Worm (Caenorhabditis elegans) whole organism, L4 larva: ENCODE results near the gene orc-2.

Experiments used
- D1046.2 ChIP-seq: fragments of 200-800 bp; sonication (Bioruptor generic); IDR thresholded peaks from 2 replicates; pipeline ENCODE4 v1.3.6; 2022; ENCODE audit warnings: missing genetic modification characterization, missing compliant biosample characterization
- F26F4.8 ChIP-seq: fragments of 200-800 bp; sonication (Bioruptor generic); conservative IDR thresholded peaks from 2 replicates; pipeline ENCODE4 v1.3.6; 2022; ENCODE audit warnings: missing genetic modification characterization, missing compliant biosample characterization
- F44E2.7 ChIP-seq: fragments of 200-800 bp; sonication (Bioruptor generic); IDR thresholded peaks from 2 replicates; pipeline ENCODE4 v2.1.2; 2022; ENCODE audit warnings: missing genetic modification characterization, missing compliant biosample characterization
- F49E8.2 ChIP-seq: sonication (generic microtip); optimal IDR thresholded peaks from 2 replicates; lab custom pipeline; 2016; ENCODE audit warnings: missing compliant biosample characterization, mild to moderate bottlenecking, missing genetic modification characterization, borderline replicate concordance
- R02D3.7 ChIP-seq: fragments of 150-350 bp; sonication (generic microtip); optimal IDR thresholded peaks from 3 replicates; lab custom pipeline; 2014; ENCODE audit warnings: missing biosample characterization, missing genetic modification characterization
- T20F7.1 ChIP-seq: fragments of 200-800 bp; sonication (Bioruptor generic); optimal IDR thresholded peaks from 2 replicates; lab custom pipeline; 2018; ENCODE audit warnings: mild to moderate bottlenecking, missing genetic modification characterization, missing compliant biosample characterization
- T26A8.4 ChIP-seq: fragments of 200-800 bp; sonication (Bioruptor generic); IDR thresholded peaks from 2 replicates; pipeline ENCODE4 v1.3.6; 2022; ENCODE audit warnings: missing genetic modification characterization, missing compliant biosample characterization
- Y105C5A.15 ChIP-seq: fragments of 200-800 bp; sonication (Bioruptor generic); IDR thresholded peaks from 2 replicates; pipeline ENCODE4 v1.3.6; 2022; ENCODE audit warnings: missing genetic modification characterization, missing compliant biosample characterization
- Y48G9A.11 ChIP-seq: fragments of 200-800 bp; sonication (Bioruptor generic); IDR thresholded peaks from 2 replicates; pipeline ENCODE4 v1.3.6; 2022; ENCODE audit warnings: missing genetic modification reagents, missing genetic modification characterization, missing compliant biosample characterization
- Y75B8A.6 ChIP-seq: fragments of 200-800 bp; sonication (Bioruptor generic); IDR thresholded peaks from 2 replicates; pipeline ENCODE4 v1.3.6; 2022; ENCODE audit warnings: missing genetic modification reagents, missing genetic modification characterization, missing compliant biosample characterization
- ZK546.5 ChIP-seq, 2 experiments: sonication (generic microtip); optimal IDR thresholded peaks; 2 replicates each; lab custom pipeline; 2017; ENCODE audit warnings: missing biosample characterization in 2 of 2, missing genetic modification characterization in 2 of 2
- ceh-20 ChIP-seq: fragments of 200-800 bp; sonication (Bioruptor generic); IDR thresholded peaks from 2 replicates; pipeline ENCODE4 v1.3.6; 2022; ENCODE audit warnings: missing genetic modification reagents, missing genetic modification characterization, missing compliant biosample characterization
- ceh-44 ChIP-seq: fragments of 200-800 bp; sonication (Bioruptor generic); IDR thresholded peaks from 2 replicates; pipeline ENCODE4 v1.3.6; 2022; ENCODE audit warnings: missing genetic modification reagents, missing genetic modification characterization, missing compliant biosample characterization
- ceh-62 ChIP-seq: sonication (generic microtip); optimal IDR thresholded peaks from 2 replicates; lab custom pipeline; 2017; ENCODE audit warnings: missing biosample characterization, missing genetic modification characterization
- ces-1 ChIP-seq: fragments of 150-350 bp; sonication (generic microtip); optimal IDR thresholded peaks from 4 replicates; lab custom pipeline; 2014; ENCODE audit warnings: missing biosample characterization, missing genetic modification reagents, missing genetic modification characterization
- cey-2 ChIP-seq: sonication (generic microtip); optimal IDR thresholded peaks from 3 replicates; lab custom pipeline; 2017; ENCODE audit warnings: missing genetic modification characterization, mild to moderate bottlenecking, missing compliant biosample characterization, antibody characterized with exemption, borderline replicate concordance; ENCODE audit not compliant: insufficient read depth
- daf-12 ChIP-seq: fragments of 150-350 bp; optimal IDR thresholded peaks from 2 replicates; lab custom pipeline; 2014; ENCODE audit warnings: missing biosample characterization, missing genetic modification reagents, missing genetic modification characterization
- daf-8 ChIP-seq: fragments of 200-800 bp; sonication (Bioruptor generic); IDR thresholded peaks from 2 replicates; pipeline ENCODE4 v1.3.6; 2022; ENCODE audit warnings: missing genetic modification characterization, missing compliant biosample characterization
- dmd-6 ChIP-seq: fragments of 200-800 bp; sonication (Bioruptor generic); IDR thresholded peaks from 2 replicates; pipeline ENCODE4 v1.3.6; 2022; ENCODE audit warnings: missing genetic modification reagents, missing genetic modification characterization, missing compliant biosample characterization
- dmd-8 ChIP-seq: fragments of 200-800 bp; sonication (Bioruptor generic); IDR thresholded peaks from 2 replicates; pipeline ENCODE4 v1.3.6; 2022; ENCODE audit warnings: missing genetic modification characterization, missing compliant biosample characterization
- dmd-9 ChIP-seq: fragments of 200-800 bp; sonication (Bioruptor generic); IDR thresholded peaks from 2 replicates; pipeline ENCODE4 v1.3.6; 2022; ENCODE audit warnings: missing genetic modification reagents, missing genetic modification characterization, missing compliant biosample characterization
- fkh-10 ChIP-seq: fragments of 150-350 bp; optimal IDR thresholded peaks from 2 replicates; lab custom pipeline; 2014; ENCODE audit warnings: missing biosample characterization, missing genetic modification reagents, missing genetic modification characterization
- fos-1 ChIP-seq: fragments of 150-350 bp; optimal IDR thresholded peaks from 2 replicates; lab custom pipeline; 2014; ENCODE audit warnings: missing biosample characterization, missing genetic modification characterization
- gei-8 ChIP-seq: fragments of 200-800 bp; sonication (Bioruptor generic); optimal IDR thresholded peaks from 2 replicates; lab custom pipeline; 2018; ENCODE audit warnings: mild to moderate bottlenecking, missing genetic modification characterization, missing compliant biosample characterization
- hif-1 ChIP-seq, 2 experiments: sonication (generic microtip); optimal IDR thresholded peaks; 2 replicates each; lab custom pipeline; 2016 to 2017; ENCODE audit warnings: missing compliant biosample characterization in 2 of 2, missing genetic modification characterization in 2 of 2, missing genetic modification reagents in 2 of 2, missing genotype in 2 of 2, mild to moderate bottlenecking in 1 of 2
- hlh-11 ChIP-seq: fragments of 200-800 bp; sonication (Bioruptor generic); optimal IDR thresholded peaks from 2 replicates; lab custom pipeline; 2018; ENCODE audit warnings: mild to moderate bottlenecking, missing genetic modification characterization, missing compliant biosample characterization
- hlh-30 ChIP-seq: sonication (generic microtip); optimal IDR thresholded peaks from 2 replicates; lab custom pipeline; 2017; ENCODE audit warnings: antibody characterized with exemption, mild to moderate bottlenecking, missing genetic modification characterization, missing compliant biosample characterization; ENCODE audit not compliant: insufficient read depth
- hmg-1.1 ChIP-seq: fragments of 200-800 bp; sonication (Bioruptor generic); IDR thresholded peaks from 2 replicates; pipeline ENCODE4 v1.3.6; 2022; ENCODE audit warnings: missing genetic modification reagents, missing genetic modification characterization, missing compliant biosample characterization
- jun-1 ChIP-seq: fragments of 150-350 bp; optimal IDR thresholded peaks from 2 replicates; lab custom pipeline; 2014; ENCODE audit warnings: missing biosample characterization, missing genetic modification reagents, missing genetic modification characterization
- lin-15B ChIP-seq: fragments of 150-350 bp; sonication (generic microtip); optimal IDR thresholded peaks from 3 replicates; lab custom pipeline; 2014; ENCODE audit warnings: missing biosample characterization, missing genetic modification characterization
- lin-38 ChIP-seq: fragments of 200-800 bp; sonication (Bioruptor generic); IDR thresholded peaks from 2 replicates; pipeline ENCODE4 v1.3.6; 2022; ENCODE audit warnings: missing genetic modification reagents, missing genetic modification characterization, missing compliant biosample characterization
- lin-39 ChIP-seq: fragments of 150-350 bp; optimal IDR thresholded peaks from 2 replicates; lab custom pipeline; 2014; ENCODE audit warnings: missing biosample characterization, missing genetic modification reagents, missing genetic modification characterization
- lsy-2 ChIP-seq, 2 experiments: fragments of 150-350 bp in 1 of 2; sonication (generic microtip) in 1 of 2; optimal IDR thresholded peaks; 2 replicates each; lab custom pipeline; 2014 to 2017; ENCODE audit warnings: missing biosample characterization in 2 of 2, missing genetic modification characterization in 2 of 2
- mdl-1 ChIP-seq, 2 experiments: fragments of 150-350 bp in 1 of 2; sonication (generic microtip) in 1 of 2; optimal IDR thresholded peaks; 2 replicates each; lab custom pipeline; 2014 to 2017; ENCODE audit warnings: missing biosample characterization in 2 of 2, missing genetic modification characterization in 2 of 2
- mdt-29 ChIP-seq: fragments of 200-800 bp; sonication (Bioruptor generic); IDR thresholded peaks from 2 replicates; pipeline ENCODE4 v1.3.6; 2022; ENCODE audit warnings: missing genetic modification reagents, missing genetic modification characterization, missing compliant biosample characterization
- mes-2 ChIP-seq: sonication (generic microtip); optimal IDR thresholded peaks from 2 replicates; lab custom pipeline; 2016; ENCODE audit warnings: missing genotype, mild to moderate bottlenecking, missing genetic modification characterization, missing compliant biosample characterization; ENCODE audit not compliant: poor library complexity, severe bottlenecking
- mxl-2 ChIP-seq: fragments of 200-800 bp; sonication (Bioruptor generic); conservative IDR thresholded peaks from 2 replicates; pipeline ENCODE4 v1.3.6; 2022; ENCODE audit warnings: missing genetic modification reagents, missing genetic modification characterization, missing compliant biosample characterization
- nhr-10 ChIP-seq: fragments of 150-350 bp; optimal IDR thresholded peaks from 2 replicates; lab custom pipeline; 2014; ENCODE audit warnings: missing biosample characterization, missing genetic modification characterization
- nhr-41 ChIP-seq: fragments of 200-800 bp; sonication (Bioruptor generic); IDR thresholded peaks from 2 replicates; pipeline ENCODE4 v1.3.6; 2022; ENCODE audit warnings: missing genetic modification reagents, missing genetic modification characterization, missing compliant biosample characterization
- nhr-77 ChIP-seq: fragments of 150-350 bp; optimal IDR thresholded peaks from 2 replicates; lab custom pipeline; 2014; ENCODE audit warnings: missing biosample characterization, missing genetic modification characterization
- pqm-1 ChIP-seq: sonication (generic microtip); optimal IDR thresholded peaks from 2 replicates; lab custom pipeline; 2017; ENCODE audit warnings: missing biosample characterization, missing genetic modification characterization
- rbr-2 ChIP-seq: sonication (generic microtip); optimal IDR thresholded peaks from 2 replicates; lab custom pipeline; 2016; ENCODE audit warnings: missing genotype, missing genetic modification characterization, missing compliant biosample characterization
- skn-1 ChIP-seq: fragments of 150-350 bp; optimal IDR thresholded peaks from 2 replicates; lab custom pipeline; 2014; ENCODE audit warnings: missing biosample characterization, missing genetic modification characterization
- snpc-1.2 ChIP-seq: fragments of 200-800 bp; sonication (Bioruptor generic); IDR thresholded peaks from 2 replicates; pipeline ENCODE4 v1.3.6; 2022; ENCODE audit warnings: missing genetic modification reagents, missing genetic modification characterization, missing compliant biosample characterization
- snpc-4 ChIP-seq: fragments of 150-350 bp; optimal IDR thresholded peaks from 2 replicates; lab custom pipeline; 2014; ENCODE audit warnings: missing biosample characterization, missing genetic modification characterization
- spr-1 ChIP-seq: sonication (generic microtip); optimal IDR thresholded peaks from 2 replicates; lab custom pipeline; 2016; ENCODE audit warnings: mild to moderate bottlenecking, missing genetic modification characterization, missing compliant biosample characterization
- tra-1 ChIP-seq: fragments of 200-800 bp; sonication (Bioruptor generic); IDR thresholded peaks from 2 replicates; pipeline ENCODE4 v1.3.6; 2022; ENCODE audit warnings: missing genetic modification reagents, missing genetic modification characterization, missing compliant biosample characterization
- unc-39 ChIP-seq: sonication (generic microtip); optimal IDR thresholded peaks from 2 replicates; lab custom pipeline; 2017; ENCODE audit warnings: missing biosample characterization, missing genetic modification characterization
- unc-62 ChIP-seq, 3 experiments: fragments of 150-350 bp in 1 of 3; sonication (generic microtip); optimal IDR thresholded peaks in 2 of 3; peaks in 1 of 3; 1 replicate in 1 of 3; 2 replicates in 2 of 3; lab custom pipeline; 2014 to 2017; ENCODE audit warnings: missing biosample characterization in 3 of 3, missing genetic modification characterization in 3 of 3, missing genetic modification reagents in 3 of 3, missing genotype in 1 of 3
- vab-7 ChIP-seq: fragments of 200-800 bp; sonication (Bioruptor generic); IDR thresholded peaks from 2 replicates; pipeline ENCODE4 v1.3.6; 2022; ENCODE audit warnings: missing genetic modification reagents, missing genetic modification characterization, missing compliant biosample characterization
- zag-1 ChIP-seq: fragments of 150-350 bp; optimal IDR thresholded peaks from 2 replicates; lab custom pipeline; 2014; ENCODE audit warnings: missing biosample characterization, missing genetic modification characterization

The orc-2 gene

ce11 chrII:10851110-10851509, 22.6 kb upstream of the orc-2 start (continued):
- TF ChIP-seq dmd-6 (GFP tag; lab: Robert Waterston, UW) (peak; percentile 97), jun-1 (tag; lab: Kevin White, UChicago) (no peak), mxl-2 (GFP tag; lab: Robert Waterston, UW) (no peak), ceh-44 (GFP tag; lab: Robert Waterston, UW) (no peak), lin-38 (GFP tag; lab: Robert Waterston, UW) (peak; percentile 55), fkh-10 (GFP tag; lab: Kevin White, UChicago) (no peak), hlh-30 (tag; lab: Kevin White, UChicago) (peak; percentile 94), snpc-4 (tag; lab: Kevin White, UChicago) (no peak), gei-8 (GFP tag; lab: Kevin White, UChicago) (peak; percentile 66), F44E2.7 (GFP tag; lab: Robert Waterston, UW) (no peak), ces-1 (GFP tag; lab: Kevin White, UChicago) (no peak), F49E8.2 (tag; lab: Kevin White, UChicago) (no peak), vab-7 (GFP tag; lab: Robert Waterston, UW) (no peak), ceh-20 (peak; percentile 96), lsy-2 (tag; optimal IDR thresholded peaks at IDR 0.05; lab: Kevin White, UChicago) (peak in 1 of 2 experiments; percentile 81), hif-1 (tag; optimal IDR thresholded peaks at IDR 0.05; lab: Kevin White, UChicago) (peak in 1 of 2 experiments; percentile 32), unc-62 (GFP tag; optimal IDR thresholded peaks at IDR 0.05 in 1 of 2; lab: Kevin White, UChicago) (peak; percentile 79 to 100), unc-62 (tag; optimal IDR thresholded peaks at IDR 0.05; lab: Kevin White, UChicago) (no peak), F26F4.8 (GFP tag; lab: Robert Waterston, UW) (no peak), mdl-1 (tag; optimal IDR thresholded peaks at IDR 0.05; lab: Kevin White, UChicago) (peak in 1 of 2 experiments; percentile 57), lin-15B (no peak), T26A8.4 (GFP tag; lab: Robert Waterston, UW) (peak; percentile 66), zag-1 (tag; lab: Kevin White, UChicago) (no peak), rbr-2 (tag; lab: Kevin White, UChicago) (peak; percentile 55), snpc-1.2 (no peak), fos-1 (tag; lab: Kevin White, UChicago) (no peak), spr-1 (tag; lab: Kevin White, UChicago) (peak; percentile 17), unc-39 (tag; lab: Kevin White, UChicago) (no peak), mes-2 (tag; lab: Kevin White, UChicago) (peak; percentile 50), D1046.2 (GFP tag; lab: Robert Waterston, UW) (0 out of 2 replicates have a peak, but pooled peaks have one; percentile 43), ceh-62 (tag; lab: Kevin White, UChicago) (no peak), Y75B8A.6 (GFP tag; lab: Robert Waterston, UW) (no peak), nhr-41 (GFP tag; lab: Robert Waterston, UW) (peak; percentile 81; the same call in 1 of the 2 replicates), pqm-1 (tag; lab: Kevin White, UChicago) (peak; percentile 22), nhr-10 (tag; lab: Kevin White, UChicago) (peak; percentile 40), cey-2 (tag; lab: Kevin White, UChicago) (no peak), Y48G9A.11 (GFP tag; lab: Robert Waterston, UW) (no peak), daf-12 (tag; lab: Kevin White, UChicago) (no peak), mdt-29 (peak; percentile 91), dmd-8 (GFP tag; lab: Robert Waterston, UW) (no peak), Y105C5A.15 (0 out of 2 replicates have a peak, but pooled peaks have one; percentile 17), T20F7.1 (GFP tag; lab: Kevin White, UChicago) (peak; percentile 83), ZK546.5 (tag; optimal IDR thresholded peaks at IDR 0.05; lab: Kevin White, UChicago) (no peak), lin-39 (no peak), tra-1 (GFP tag; lab: Robert Waterston, UW) (peak; percentile 98), dmd-9 (GFP tag; lab: Robert Waterston, UW) (no peak), daf-8 (GFP tag; lab: Robert Waterston, UW) (no peak), nhr-77 (tag; lab: Kevin White, UChicago) (no peak), hlh-11 (peak; percentile 97), hmg-1.1 (GFP tag; lab: Robert Waterston, UW) (peak; percentile 67; the same call in 1 of the 2 replicates), skn-1 (tag; lab: Kevin White, UChicago) (no peak), R02D3.7 (tag; lab: Kevin White, UChicago) (no peak)
